Worm (Caenorhabditis elegans) whole organism, L2 larva: ENCODE data around the gene F54B8.1.
"Not testable (repeated sequence)": the region's sequence is repeated elsewhere in the genome, so short reads cannot be mapped to it uniquely, and the experiment has no call there.

ENCODE experiments used
- ama-1 ChIP-seq: fragments of 150-350 bp; optimal IDR thresholded peaks from 2 replicates; lab custom pipeline; 2018; ENCODE audit warnings: inconsistent platforms
- elt-1 ChIP-seq: fragments of 150-350 bp; optimal IDR thresholded peaks from 2 replicates; lab custom pipeline; 2014; ENCODE audit warnings: missing biosample characterization, missing genetic modification characterization
- lin-39 ChIP-seq: fragments of 150-350 bp; optimal IDR thresholded peaks from 2 replicates; lab custom pipeline; 2014; ENCODE audit warnings: missing biosample characterization, missing genetic modification reagents, missing genetic modification characterization

ce11 chrV:15811982-15812381, 1.4 kb downstream of the F54B8.1 start, which contains the start of gene nhr-282:
- TF ChIP-seq ama-1; lin-39 (tag; lab: Kevin White, UChicago); elt-1 (tag; lab: Kevin White, UChicago): not testable (repeated sequence)
